Worm (Caenorhabditis elegans) whole organism, L2 larva: ENCODE results near the gene efk-1.

ENCODE experiments used
- C34F6.9 ChIP-seq: fragments of 150-350 bp; optimal IDR thresholded peaks from 2 replicates; lab custom pipeline; 2014; ENCODE audit warnings: missing biosample characterization, missing genetic modification characterization
- F13H6.1 ChIP-seq: sonication (generic microtip); optimal IDR thresholded peaks from 2 replicates; lab custom pipeline; 2016; ENCODE audit warnings: missing genetic modification characterization, missing compliant biosample characterization
- R02D3.7 ChIP-seq: fragments of 150-350 bp; optimal IDR thresholded peaks from 2 replicates; lab custom pipeline; 2014; ENCODE audit warnings: missing biosample characterization, missing genetic modification characterization
- Y55F3AM.14 ChIP-seq: fragments of 200-800 bp; sonication (Bioruptor generic); optimal IDR thresholded peaks from 2 replicates; lab custom pipeline; 2018; ENCODE audit warnings: mild to moderate bottlenecking, missing genetic modification characterization, missing compliant biosample characterization
- ZK546.5 ChIP-seq: sonication (generic microtip); optimal IDR thresholded peaks from 2 replicates; lab custom pipeline; 2017; ENCODE audit warnings: missing biosample characterization, missing genetic modification characterization
- alr-1 ChIP-seq: fragments of 150-350 bp; optimal IDR thresholded peaks from 2 replicates; lab custom pipeline; 2014; ENCODE audit warnings: missing biosample characterization, missing genetic modification characterization
- aly-2 ChIP-seq: fragments of 150-350 bp; optimal IDR thresholded peaks from 2 replicates; lab custom pipeline; 2014; ENCODE audit warnings: missing biosample characterization, missing genetic modification characterization
- ama-1 ChIP-seq: fragments of 150-350 bp; optimal IDR thresholded peaks from 2 replicates; lab custom pipeline; 2018; ENCODE audit warnings: inconsistent platforms
- blmp-1 ChIP-seq: sonication (generic microtip); optimal IDR thresholded peaks from 2 replicates; lab custom pipeline; 2017; ENCODE audit warnings: missing genetic modification characterization, mild to moderate bottlenecking, missing compliant biosample characterization, antibody characterized with exemption, moderate library complexity; ENCODE audit not compliant: insufficient read depth
- ceh-16 ChIP-seq: fragments of 150-350 bp; optimal IDR thresholded peaks from 2 replicates; lab custom pipeline; 2014; ENCODE audit warnings: missing biosample characterization, missing genetic modification characterization
- ceh-82 ChIP-seq: fragments of 150-350 bp; optimal IDR thresholded peaks from 2 replicates; lab custom pipeline; 2014; ENCODE audit warnings: missing biosample characterization, missing genetic modification characterization
- crh-2 ChIP-seq: sonication (generic microtip); optimal IDR thresholded peaks from 2 replicates; lab custom pipeline; 2017; ENCODE audit warnings: missing biosample characterization, missing genetic modification characterization
- dmd-4 ChIP-seq: sonication (generic microtip); optimal IDR thresholded peaks from 2 replicates; lab custom pipeline; 2017; ENCODE audit warnings: missing biosample characterization, missing genetic modification characterization
- egl-27 ChIP-seq: sonication (generic microtip); optimal IDR thresholded peaks from 3 replicates; lab custom pipeline; 2017; ENCODE audit warnings: missing biosample characterization, missing genetic modification reagents, missing genetic modification characterization
- elt-1 ChIP-seq: fragments of 150-350 bp; optimal IDR thresholded peaks from 2 replicates; lab custom pipeline; 2014; ENCODE audit warnings: missing biosample characterization, missing genetic modification characterization
- elt-3 ChIP-seq: sonication (generic microtip); optimal IDR thresholded peaks from 2 replicates; lab custom pipeline; 2017; ENCODE audit warnings: missing biosample characterization, missing genetic modification characterization
- fos-1 ChIP-seq: fragments of 150-350 bp; optimal IDR thresholded peaks from 2 replicates; lab custom pipeline; 2014; ENCODE audit warnings: missing biosample characterization, missing genetic modification characterization
- gmeb-1 ChIP-seq: fragments of 150-350 bp; optimal IDR thresholded peaks from 2 replicates; lab custom pipeline; 2014; ENCODE audit warnings: missing biosample characterization, missing genetic modification characterization
- lin-11 ChIP-seq: fragments of 150-350 bp; sonication (generic microtip); optimal IDR thresholded peaks from 2 replicates; lab custom pipeline; 2014; ENCODE audit warnings: missing biosample characterization, missing genetic modification characterization, inconsistent platforms, mixed read lengths
- lin-13 ChIP-seq: fragments of 150-350 bp; optimal IDR thresholded peaks from 2 replicates; lab custom pipeline; 2014; ENCODE audit warnings: missing biosample characterization, missing genetic modification reagents, missing genetic modification characterization
- lin-39 ChIP-seq: fragments of 150-350 bp; optimal IDR thresholded peaks from 2 replicates; lab custom pipeline; 2014; ENCODE audit warnings: missing biosample characterization, missing genetic modification reagents, missing genetic modification characterization
- lsy-2 ChIP-seq, 2 experiments: fragments of 150-350 bp in 1 of 2; sonication (generic microtip) in 1 of 2; optimal IDR thresholded peaks; 2 replicates each; lab custom pipeline; 2014 to 2017; ENCODE audit warnings: missing biosample characterization in 2 of 2, missing genetic modification characterization in 2 of 2
- mab-5 ChIP-seq: fragments of 150-350 bp; optimal IDR thresholded peaks from 2 replicates; lab custom pipeline; 2014; ENCODE audit warnings: missing biosample characterization, missing genetic modification characterization
- mbf-1 ChIP-seq: sonication (generic microtip); optimal IDR thresholded peaks from 2 replicates; lab custom pipeline; 2017; ENCODE audit warnings: missing biosample characterization, missing genetic modification characterization
- mdl-1 ChIP-seq, 2 experiments: fragments of 150-350 bp in 1 of 2; sonication (generic microtip) in 1 of 2; optimal IDR thresholded peaks; 2 replicates each; lab custom pipeline; 2017; ENCODE audit warnings: missing biosample characterization in 2 of 2, missing genetic modification characterization in 2 of 2
- nhr-10 ChIP-seq: sonication (generic microtip); optimal IDR thresholded peaks from 2 replicates; lab custom pipeline; 2017; ENCODE audit warnings: missing biosample characterization, missing genetic modification characterization
- nhr-11 ChIP-seq: fragments of 150-350 bp; optimal IDR thresholded peaks from 2 replicates; lab custom pipeline; 2014; ENCODE audit warnings: missing biosample characterization, missing genetic modification characterization
- nhr-12 ChIP-seq: fragments of 150-350 bp; optimal IDR thresholded peaks from 2 replicates; lab custom pipeline; 2014; ENCODE audit warnings: missing biosample characterization, missing genetic modification characterization
- nhr-129 ChIP-seq: fragments of 150-350 bp; optimal IDR thresholded peaks from 2 replicates; lab custom pipeline; 2014; ENCODE audit warnings: missing biosample characterization, missing genetic modification characterization
- nhr-21 ChIP-seq: fragments of 150-350 bp; optimal IDR thresholded peaks from 2 replicates; lab custom pipeline; 2014; ENCODE audit warnings: missing biosample characterization, missing genetic modification characterization
- nhr-23 ChIP-seq: fragments of 150-350 bp; optimal IDR thresholded peaks from 2 replicates; lab custom pipeline; 2014; ENCODE audit warnings: missing biosample characterization, missing genetic modification reagents, missing genetic modification characterization
- nhr-237 ChIP-seq: fragments of 150-350 bp; optimal IDR thresholded peaks from 2 replicates; lab custom pipeline; 2014; ENCODE audit warnings: missing biosample characterization, missing genetic modification characterization
- nhr-25 ChIP-seq: fragments of 150-350 bp; sonication (generic microtip); optimal IDR thresholded peaks from 3 replicates; lab custom pipeline; 2014; ENCODE audit warnings: missing biosample characterization, missing genetic modification characterization
- nhr-6 ChIP-seq: fragments of 150-350 bp; optimal IDR thresholded peaks from 2 replicates; lab custom pipeline; 2014; ENCODE audit warnings: missing biosample characterization, missing genetic modification characterization
- nhr-77 ChIP-seq: fragments of 150-350 bp; optimal IDR thresholded peaks from 2 replicates; lab custom pipeline; 2014; ENCODE audit warnings: missing biosample characterization, missing genetic modification characterization
- peb-1 ChIP-seq: fragments of 150-350 bp; optimal IDR thresholded peaks from 2 replicates; lab custom pipeline; 2014; ENCODE audit warnings: missing biosample characterization, missing genetic modification characterization
- sem-4 ChIP-seq: fragments of 150-350 bp; optimal IDR thresholded peaks from 2 replicates; lab custom pipeline; 2014; ENCODE audit warnings: missing biosample characterization, missing genetic modification reagents, missing genetic modification characterization
- skn-1 ChIP-seq: sonication (generic microtip); optimal IDR thresholded peaks from 2 replicates; lab custom pipeline; 2017; ENCODE audit warnings: missing biosample characterization, missing genetic modification characterization
- sma-3 ChIP-seq: sonication (generic microtip); optimal IDR thresholded peaks from 2 replicates; lab custom pipeline; 2016; ENCODE audit warnings: missing genetic modification reagents, missing genetic modification characterization, missing compliant biosample characterization
- sma-9 ChIP-seq, 2 experiments: fragments of 150-350 bp in 1 of 2; sonication (generic microtip) in 1 of 2; optimal IDR thresholded peaks; 2 replicates each; lab custom pipeline; 2014 to 2016; ENCODE audit warnings: missing genetic modification characterization in 2 of 2, mild to moderate bottlenecking in 1 of 2, missing biosample characterization in 1 of 2, missing compliant biosample characterization in 1 of 2, missing genetic modification reagents in 1 of 2, moderate library complexity in 1 of 2
- snpc-4 ChIP-seq: fragments of 150-350 bp; optimal IDR thresholded peaks from 2 replicates; lab custom pipeline; 2014; ENCODE audit warnings: missing biosample characterization, missing genetic modification characterization
- unc-39 ChIP-seq: fragments of 150-350 bp; optimal IDR thresholded peaks from 2 replicates; lab custom pipeline; 2014; ENCODE audit warnings: missing biosample characterization, missing genetic modification characterization
- unc-55 ChIP-seq: fragments of 150-350 bp; sonication (generic microtip); optimal IDR thresholded peaks from 3 replicates; lab custom pipeline; 2014; ENCODE audit warnings: missing biosample characterization, missing genetic modification reagents, missing genetic modification characterization
- unc-62 ChIP-seq: fragments of 150-350 bp; optimal IDR thresholded peaks from 2 replicates; lab custom pipeline; 2014; ENCODE audit warnings: missing biosample characterization, missing genetic modification reagents, missing genetic modification characterization
- zag-1 ChIP-seq: fragments of 150-350 bp; optimal IDR thresholded peaks from 2 replicates; lab custom pipeline; 2014; ENCODE audit warnings: missing biosample characterization, missing genetic modification characterization
- ztf-1 ChIP-seq: fragments of 200-800 bp; sonication (Bioruptor generic); conservative IDR thresholded peaks from 2 replicates; pipeline ENCODE4 v1.3.6; 2022; ENCODE audit warnings: missing genetic modification characterization, missing compliant biosample characterization
- ztf-11 ChIP-seq: sonication (generic microtip); optimal IDR thresholded peaks from 2 replicates; lab custom pipeline; 2017; ENCODE audit warnings: missing biosample characterization, missing genetic modification characterization
- ztf-4 ChIP-seq: fragments of 150-350 bp; optimal IDR thresholded peaks from 2 replicates; lab custom pipeline; 2014; ENCODE audit warnings: missing biosample characterization, missing genetic modification characterization

The efk-1 gene

ce11 chrIII:6173020-6173597 is 4.8 kb upstream of the efk-1 start, which contains the start of the genes abcf-3 and F42A10.5 (continued):
- TF ChIP-seq nhr-77 (tag; lab: Kevin White, UChicago) (peak; percentile 38), ZK546.5 (tag; lab: Kevin White, UChicago) (no peak), mab-5 (peak; percentile 66), peb-1 (tag; lab: Kevin White, UChicago) (no peak), mbf-1 (no peak), nhr-237 (tag; lab: Kevin White, UChicago) (no peak), nhr-10 (no peak), ztf-1 (no peak), ztf-11 (tag; lab: Kevin White, UChicago) (no peak), R02D3.7 (no peak), ceh-82 (tag; lab: Kevin White, UChicago) (no peak), alr-1 (tag; lab: Kevin White, UChicago) (no peak), snpc-4 (tag; lab: Kevin White, UChicago) (no peak)
- TF ChIP-seq, all 48 proteins: peak for 16

- TF ChIP-seq skn-1 (tag; lab: Kevin White, UChicago) (no peak), nhr-23 (tag; lab: Kevin White, UChicago) (no peak), crh-2 (tag; lab: Kevin White, UChicago) (peak; percentile 32), Y55F3AM.14 (no peak), snpc-4 (tag; lab: Kevin White, UChicago) (no peak), lin-11 (no peak), dmd-4 (no peak), elt-1 (tag; lab: Kevin White, UChicago) (no peak), nhr-21 (tag; lab: Kevin White, UChicago) (no peak), zag-1 (no peak), elt-3 (tag; lab: Kevin White, UChicago) (no peak), unc-39 (no peak), nhr-11 (tag; lab: Kevin White, UChicago) (no peak), mdl-1 (tag; optimal IDR thresholded peaks at IDR 0.05; lab: Kevin White, UChicago) (no peak), alr-1 (tag; lab: Kevin White, UChicago) (no peak), nhr-129 (peak; percentile 74), mab-5 (peak; percentile 21), sma-9 (GFP tag; optimal IDR thresholded peaks at IDR 0.05; lab: Kevin White, UChicago) (peak; percentile 37), sma-9 (tag; optimal IDR thresholded peaks at IDR 0.05; lab: Kevin White, UChicago) (no peak), ztf-4 (no peak), nhr-10 (no peak), nhr-77 (tag; lab: Kevin White, UChicago) (no peak), ceh-82 (tag; lab: Kevin White, UChicago) (no peak), ama-1 (lab: Kevin White, UChicago) (peak; percentile 56), nhr-237 (tag; lab: Kevin White, UChicago) (no peak), R02D3.7 (no peak), fos-1 (peak; percentile 3), mbf-1 (no peak), sma-3 (GFP tag; lab: Kevin White, UChicago) (no peak), lsy-2 (tag; optimal IDR thresholded peaks at IDR 0.05; lab: Kevin White, UChicago) (peak in 1 of 2 experiments; percentile 60), aly-2 (tag; lab: Kevin White, UChicago) (no peak), ZK546.5 (tag; lab: Kevin White, UChicago) (no peak), nhr-6 (no peak), gmeb-1 (no peak), unc-55 (peak; percentile 45), nhr-25 (tag; lab: Kevin White, UChicago) (peak; percentile 13), lin-13 (GFP tag; lab: Kevin White, UChicago) (no peak), ztf-1 (no peak), ceh-16 (no peak), sem-4 (tag; lab: Kevin White, UChicago) (no peak), peb-1 (tag; lab: Kevin White, UChicago) (no peak), egl-27 (tag; lab: Kevin White, UChicago) (no peak), blmp-1 (tag; lab: Kevin White, UChicago) (no peak), unc-62 (no peak), nhr-12 (tag; lab: Kevin White, UChicago) (no peak), ztf-11 (tag; lab: Kevin White, UChicago) (no peak), C34F6.9 (peak; percentile 80), F13H6.1 (tag; lab: Kevin White, UChicago) (peak; percentile 46), lin-39 (tag; lab: Kevin White, UChicago) (no peak)
Measured at ce11 chrIII:6170038-6170437, 1.7 kb upstream of the efk-1 start.
